Worm (Caenorhabditis elegans) whole organism, late embryonic: Measurements from ENCODE around the gene gab-1.

Experiments used
- C38D4.7 ChIP-seq: fragments of 200-800 bp; sonication (Bioruptor generic); optimal IDR thresholded peaks from 2 replicates; lab custom pipeline; 2018; ENCODE audit warnings: mild to moderate bottlenecking, missing genetic modification characterization, moderate library complexity, missing compliant biosample characterization
- F13H6.1 ChIP-seq: sonication (generic microtip); optimal IDR thresholded peaks from 2 replicates; lab custom pipeline; 2016; ENCODE audit warnings: missing genetic modification characterization, missing compliant biosample characterization
- K02D7.2 ChIP-seq: sonication (generic microtip); optimal IDR thresholded peaks from 2 replicates; lab custom pipeline; 2017; ENCODE audit warnings: mild to moderate bottlenecking, missing genetic modification characterization, missing compliant biosample characterization
- T23F11.4 ChIP-seq: fragments of 200-800 bp; sonication (Bioruptor generic); optimal IDR thresholded peaks from 2 replicates; lab custom pipeline; 2018; ENCODE audit warnings: mild to moderate bottlenecking, missing genetic modification characterization, missing compliant biosample characterization
- ceh-14 ChIP-seq: sonication (generic microtip); optimal IDR thresholded peaks from 2 replicates; lab custom pipeline; 2016; ENCODE audit warnings: missing genotype, missing genetic modification characterization, missing compliant biosample characterization
- ceh-18 ChIP-seq: sonication (generic microtip); optimal IDR thresholded peaks from 2 replicates; lab custom pipeline; 2016; ENCODE audit warnings: missing genetic modification characterization, missing compliant biosample characterization
- ceh-19 ChIP-seq: fragments of 200-800 bp; sonication (Bioruptor generic); optimal IDR thresholded peaks from 2 replicates; lab custom pipeline; 2018; ENCODE audit warnings: mild to moderate bottlenecking, missing genetic modification characterization, missing compliant biosample characterization
- ceh-24 ChIP-seq: sonication (generic microtip); optimal IDR thresholded peaks from 2 replicates; lab custom pipeline; 2016; ENCODE audit warnings: mild to moderate bottlenecking, missing genetic modification characterization, missing compliant biosample characterization
- ceh-30 ChIP-seq: fragments of 150-350 bp; optimal IDR thresholded peaks from 2 replicates; lab custom pipeline; 2014; ENCODE audit warnings: missing biosample characterization, missing genetic modification characterization
- ceh-34 ChIP-seq: sonication (generic microtip); optimal IDR thresholded peaks from 2 replicates; lab custom pipeline; 2016; ENCODE audit warnings: mild to moderate bottlenecking, missing genetic modification characterization, missing compliant biosample characterization
- ceh-45 ChIP-seq: fragments of 200-800 bp; sonication (Bioruptor generic); IDR thresholded peaks from 2 replicates; pipeline ENCODE4 v1.3.6; 2022; ENCODE audit warnings: missing genetic modification reagents, missing genetic modification characterization, missing compliant biosample characterization
- elt-2 ChIP-seq: sonication (generic microtip); optimal IDR thresholded peaks from 2 replicates; lab custom pipeline; 2016; ENCODE audit warnings: missing genetic modification reagents, missing genetic modification characterization, missing compliant biosample characterization
- fkh-10 ChIP-seq: fragments of 150-350 bp; optimal IDR thresholded peaks from 2 replicates; lab custom pipeline; 2014; ENCODE audit warnings: missing biosample characterization, missing genetic modification reagents, missing genetic modification characterization
- fkh-6 ChIP-seq: sonication (generic microtip); optimal IDR thresholded peaks from 2 replicates; lab custom pipeline; 2016; ENCODE audit warnings: missing genetic modification characterization, missing compliant biosample characterization
- gmeb-2 ChIP-seq: sonication (generic microtip); optimal IDR thresholded peaks from 2 replicates; lab custom pipeline; 2016; ENCODE audit warnings: missing genetic modification characterization, inconsistent platforms, missing compliant biosample characterization
- hlh-30 ChIP-seq: sonication (generic microtip); optimal IDR thresholded peaks from 2 replicates; lab custom pipeline; 2017; ENCODE audit warnings: antibody characterized with exemption, missing genetic modification characterization, missing compliant biosample characterization; ENCODE audit not compliant: insufficient read depth
- hlh-8 ChIP-seq: sonication (generic microtip); optimal IDR thresholded peaks from 2 replicates; lab custom pipeline; 2016; ENCODE audit warnings: missing genotype, missing genetic modification characterization, missing compliant biosample characterization
- lin-11 ChIP-seq: fragments of 200-800 bp; sonication (Bioruptor generic); optimal IDR thresholded peaks from 2 replicates; lab custom pipeline; 2018; ENCODE audit warnings: mild to moderate bottlenecking, missing genetic modification characterization, missing compliant biosample characterization
- nfya-1 ChIP-seq: sonication (generic microtip); optimal IDR thresholded peaks from 2 replicates; lab custom pipeline; 2017; ENCODE audit warnings: missing genetic modification characterization, mild to moderate bottlenecking, missing compliant biosample characterization, antibody characterized with exemption, moderate library complexity
- pag-3 ChIP-seq: sonication (generic microtip); optimal IDR thresholded peaks from 2 replicates; lab custom pipeline; 2016; ENCODE audit warnings: missing compliant biosample characterization, missing genetic modification characterization, borderline replicate concordance
- pqm-1 ChIP-seq: sonication (generic microtip); optimal IDR thresholded peaks from 2 replicates; lab custom pipeline; 2016; ENCODE audit warnings: missing genetic modification characterization, missing compliant biosample characterization
- ref-2 ChIP-seq: sonication (generic microtip); optimal IDR thresholded peaks from 2 replicates; lab custom pipeline; 2016; ENCODE audit warnings: missing genetic modification characterization, missing compliant biosample characterization
- sox-2 ChIP-seq: fragments of 200-800 bp; sonication (Bioruptor generic); IDR thresholded peaks from 2 replicates; pipeline ENCODE4 v1.3.6; 2022; ENCODE audit warnings: missing genetic modification reagents, missing genetic modification characterization, missing compliant biosample characterization
- sox-4 ChIP-seq: sonication (generic microtip); optimal IDR thresholded peaks from 2 replicates; lab custom pipeline; 2017; ENCODE audit warnings: mild to moderate bottlenecking, missing genetic modification characterization, inconsistent platforms, missing compliant biosample characterization
- syd-9 ChIP-seq: sonication (generic microtip); optimal IDR thresholded peaks from 2 replicates; lab custom pipeline; 2016; ENCODE audit warnings: mild to moderate bottlenecking, missing genetic modification characterization, moderate library complexity, missing compliant biosample characterization
- ttx-3 ChIP-seq: sonication (generic microtip); optimal IDR thresholded peaks from 2 replicates; lab custom pipeline; 2016; ENCODE audit warnings: missing genetic modification reagents, missing genetic modification characterization, missing compliant biosample characterization
- unc-42 ChIP-seq: sonication (generic microtip); optimal IDR thresholded peaks from 2 replicates; lab custom pipeline; 2016; ENCODE audit warnings: missing genotype, missing genetic modification characterization, missing compliant biosample characterization
- zip-5 ChIP-seq: sonication (generic microtip); optimal IDR thresholded peaks from 2 replicates; lab custom pipeline; 2016; ENCODE audit warnings: missing genetic modification characterization, missing compliant biosample characterization

gab-1 gene

DNA sequence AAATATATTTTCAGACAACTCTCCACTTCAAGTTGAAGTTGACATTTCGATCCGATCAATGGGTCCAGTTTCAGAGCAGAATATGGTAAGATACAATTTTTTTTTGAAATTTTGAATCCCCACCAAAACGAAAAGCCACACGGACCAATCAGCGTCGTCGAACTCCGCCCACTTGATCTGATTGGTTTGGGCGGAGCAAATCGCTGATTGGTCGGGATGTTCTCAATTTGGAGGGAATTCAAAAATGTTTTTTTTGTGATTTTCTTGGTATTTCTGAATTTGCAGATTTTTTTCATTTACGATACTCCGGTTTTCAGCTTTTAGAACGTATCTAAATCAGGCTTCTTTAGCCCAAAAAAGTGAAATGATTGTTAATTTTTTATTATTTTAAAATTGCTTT is 5.9 kb upstream of the gab-1 start:
- TF ChIP-seq C38D4.7 (no peak), K02D7.2 (tag; lab: Kevin White, UChicago) (no peak), pqm-1 (tag; lab: Kevin White, UChicago) (no peak), ceh-45 (no peak), nfya-1 (peak; percentile 67)

DNA sequence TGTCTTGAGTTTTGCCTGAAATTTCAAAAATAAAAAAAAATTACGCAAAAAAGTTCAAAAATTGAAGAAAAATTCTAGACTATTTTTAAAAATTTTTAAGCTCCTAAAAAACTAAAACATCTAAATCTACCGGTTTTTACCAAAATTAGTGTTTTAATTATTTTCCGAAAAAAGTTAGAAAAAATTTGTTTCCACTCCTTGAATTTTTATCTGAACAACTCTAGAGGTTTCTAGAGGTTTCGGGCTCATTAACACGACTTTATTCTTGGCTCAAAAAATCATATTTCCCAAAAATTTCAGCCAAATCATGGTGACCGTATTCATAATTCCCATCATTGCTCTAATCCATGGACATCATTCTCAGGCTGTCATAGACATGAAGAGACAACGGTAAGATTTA is 5.3 kb upstream of the gab-1 start, which contains the start of gene lgc-37:
lgc-37 (plus strand) TSS at position 301 of the 400 bp plus-strand sequence.
- TF ChIP-seq syd-9: no peak
- no peak for TF ChIP-seq elt-2 (tag; lab: Kevin White, UChicago)
- TF ChIP-seq hlh-30: no peak
- no peak for TF ChIP-seq C38D4.7
- TF ChIP-seq ceh-14 (tag; lab: Kevin White, UChicago): no peak
- TF ChIP-seq hlh-8 (tag; lab: Kevin White, UChicago): no peak
- no peak for TF ChIP-seq K02D7.2 (tag; lab: Kevin White, UChicago)
- no peak for TF ChIP-seq fkh-6 (tag; lab: Kevin White, UChicago)
- no peak for TF ChIP-seq lin-11 (tag; lab: Kevin White, UChicago)
- TF ChIP-seq fkh-10: no peak
- no peak for TF ChIP-seq ref-2 (tag; lab: Kevin White, UChicago)
- TF ChIP-seq ceh-45: no peak
- no peak for TF ChIP-seq sox-4 (tag; lab: Kevin White, UChicago)

DNA sequence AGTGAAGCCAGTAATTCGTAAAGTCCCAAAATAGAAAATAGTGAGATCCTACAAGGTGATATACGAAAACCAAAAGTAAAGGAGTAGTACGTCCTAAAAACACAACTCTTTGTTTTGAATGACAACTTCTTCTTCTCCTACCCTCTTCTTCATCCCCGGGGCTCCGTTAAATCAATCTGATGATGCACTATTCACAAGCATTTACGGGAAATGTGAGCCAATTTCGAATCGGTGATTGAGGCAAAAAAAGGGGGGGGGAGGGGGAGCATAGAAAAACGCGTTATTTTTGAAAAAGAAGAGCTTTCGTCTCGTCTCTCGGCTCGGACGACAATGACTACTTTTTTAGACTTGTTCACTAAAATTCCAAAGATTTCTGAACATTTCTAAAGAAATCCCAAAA is 4.4 kb upstream of the gab-1 start:
- TF ChIP-seq gmeb-2 (tag; lab: Kevin White, UChicago) (no peak), unc-42 (tag; lab: Kevin White, UChicago) (peak; percentile 9)

DNA sequence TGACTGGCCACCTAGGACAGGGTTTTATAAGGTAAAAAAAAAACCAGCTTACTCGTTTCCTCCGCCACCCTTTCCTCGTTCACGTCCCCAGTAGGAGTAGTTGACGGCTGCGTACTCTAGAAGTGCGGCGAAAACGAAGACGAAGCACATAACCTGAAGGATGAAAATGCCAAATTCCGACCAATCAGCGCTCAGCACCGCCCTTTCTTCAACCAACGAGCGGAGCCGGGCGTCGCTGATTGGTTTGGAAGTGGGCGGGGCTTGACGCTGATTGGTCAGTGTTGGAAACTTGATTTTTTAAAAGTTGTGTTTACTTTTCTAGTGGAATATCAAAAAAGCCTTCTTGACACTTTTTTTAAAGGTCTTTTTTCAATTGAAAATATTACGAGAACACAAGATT is 5.8 kb downstream of the gab-1 start:
- TF ChIP-seq nfya-1 (peak; percentile 95), zip-5 (tag; lab: Kevin White, UChicago) (no peak)

DNA sequence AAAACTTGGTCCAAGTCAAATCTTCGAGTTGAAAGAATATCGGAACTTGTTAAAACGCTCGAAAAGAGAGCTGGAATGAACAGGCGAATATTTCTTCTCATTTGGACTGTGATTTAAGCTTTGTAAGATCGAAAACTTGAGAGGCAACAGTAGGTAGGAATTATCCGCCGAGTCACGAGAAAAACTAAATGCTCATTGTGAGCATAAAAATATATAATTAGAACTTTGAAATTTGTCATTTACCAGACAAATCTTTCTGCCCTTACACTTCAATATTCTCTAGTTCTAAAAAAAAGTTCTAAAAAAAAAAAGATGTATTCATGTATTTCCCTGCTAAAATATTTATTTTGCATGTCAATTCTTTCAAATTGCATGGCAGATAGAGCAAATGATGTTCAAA is 15.3 kb downstream of the gab-1 start, which contains the start of the genes irld-19 and irld-61:
irld-19 (minus strand) TSS at position 101 of the 400 bp plus-strand sequence.
irld-61 (plus strand) TSS at position 313 of the 400 bp plus-strand sequence.
- no peak for TF ChIP-seq sox-2 (GFP tag; lab: Robert Waterston, UW)
- no peak for TF ChIP-seq ceh-30 (tag; lab: Kevin White, UChicago)
- TF ChIP-seq pag-3 (tag; lab: Kevin White, UChicago): no peak
- no peak for TF ChIP-seq ttx-3 (tag; lab: Kevin White, UChicago)

DNA sequence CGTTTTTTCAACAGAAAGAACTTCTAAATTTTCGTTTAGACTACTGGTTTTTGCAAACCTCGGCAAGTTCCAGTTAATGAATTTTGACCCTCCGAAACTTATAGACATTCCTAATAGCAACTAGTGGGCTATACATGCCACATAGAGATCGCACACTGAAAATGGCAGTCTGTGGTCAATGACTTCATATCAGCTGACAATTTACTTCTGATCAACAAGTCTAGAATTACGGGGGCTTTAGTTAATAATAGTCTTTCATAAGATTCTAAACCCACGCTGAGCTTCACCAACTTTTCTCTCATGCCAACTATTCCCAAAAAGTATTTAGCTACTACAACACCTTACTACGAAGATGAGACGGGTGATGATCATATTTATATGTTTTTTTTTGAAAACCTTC is 22.2 kb downstream of the gab-1 start, which contains the start of gene srw-9:
srw-9 (plus strand) TSS at position 301 of the 400 bp plus-strand sequence.
- TF ChIP-seq ref-2 (tag; lab: Kevin White, UChicago) (no peak), ceh-34 (no peak), ceh-19 (GFP tag; lab: Kevin White, UChicago) (no peak), ceh-24 (no peak), T23F11.4 (no peak), ceh-18 (tag; lab: Kevin White, UChicago) (no peak), ceh-30 (tag; lab: Kevin White, UChicago) (no peak), F13H6.1 (tag; lab: Kevin White, UChicago) (no peak)
- TF ChIP-seq, all 69 proteins: peak for 0

DNA sequence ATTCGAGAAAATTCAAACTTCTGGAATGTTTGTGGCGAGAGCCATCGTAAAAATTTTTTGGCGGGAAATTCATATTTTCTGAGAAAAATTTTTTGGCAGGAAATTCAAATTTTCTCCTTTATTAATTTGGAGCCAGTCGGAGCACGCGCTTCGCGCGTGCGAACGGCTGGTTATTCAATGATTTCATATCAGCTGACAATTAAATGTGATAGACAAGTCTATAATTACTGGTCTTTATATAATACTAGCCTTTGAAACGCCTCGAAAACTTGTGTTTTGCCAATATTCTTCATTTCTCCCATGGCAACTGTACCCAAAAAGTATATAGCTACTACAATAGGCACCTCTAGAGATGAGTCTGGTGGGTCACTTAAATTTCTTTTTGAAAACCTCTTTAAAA is 24.5 kb downstream of the gab-1 start, which contains the start of gene srw-10:
srw-10 (plus strand) TSS at position 301 of the 400 bp plus-strand sequence.
- TF ChIP-seq ttx-3 (tag; lab: Kevin White, UChicago) (no peak), K02D7.2 (tag; lab: Kevin White, UChicago) (no peak), fkh-10 (no peak)
